Fruit fly (Drosophila melanogaster) whole organism, prepupa: Measurements from ENCODE around the gene Gnmt.

Experiments
- CG16779 ChIP-seq: fragments of 200-800 bp; sonication (Bioruptor generic); optimal IDR thresholded peaks from 3 replicates; lab custom pipeline; 2017; ENCODE audit warnings: missing biosample characterization, mild to moderate bottlenecking, missing genetic modification characterization
- CG4318 ChIP-seq: fragments of 200-800 bp; sonication (Bioruptor generic); optimal IDR thresholded peaks from 3 replicates; lab custom pipeline; 2017; ENCODE audit warnings: missing biosample characterization, mild to moderate bottlenecking, missing genetic modification characterization
- CG9139 ChIP-seq: fragments of 200-800 bp; sonication (Bioruptor generic); optimal IDR thresholded peaks from 3 replicates; lab custom pipeline; 2017; ENCODE audit warnings: missing biosample characterization, mild to moderate bottlenecking, missing genetic modification characterization
- Gug ChIP-seq: fragments of 200-800 bp; sonication (Bioruptor generic); IDR thresholded peaks from 2 replicates; pipeline ENCODE4 v1.3.6; 2022; ENCODE audit warnings: missing biosample characterization, missing genetic modification characterization
- achi ChIP-seq: fragments of 200-800 bp; sonication (Bioruptor generic); optimal IDR thresholded peaks from 3 replicates; lab custom pipeline; 2016; ENCODE audit warnings: missing biosample characterization, missing genetic modification characterization
- lz ChIP-seq: fragments of 200-800 bp; sonication (Bioruptor generic); optimal IDR thresholded peaks from 3 replicates; lab custom pipeline; 2016; ENCODE audit warnings: missing biosample characterization, missing genetic modification characterization
- net ChIP-seq: fragments of 200-800 bp; sonication (Bioruptor generic); optimal IDR thresholded peaks from 3 replicates; lab custom pipeline; 2016; ENCODE audit warnings: missing biosample characterization, missing genetic modification characterization

DNA sequence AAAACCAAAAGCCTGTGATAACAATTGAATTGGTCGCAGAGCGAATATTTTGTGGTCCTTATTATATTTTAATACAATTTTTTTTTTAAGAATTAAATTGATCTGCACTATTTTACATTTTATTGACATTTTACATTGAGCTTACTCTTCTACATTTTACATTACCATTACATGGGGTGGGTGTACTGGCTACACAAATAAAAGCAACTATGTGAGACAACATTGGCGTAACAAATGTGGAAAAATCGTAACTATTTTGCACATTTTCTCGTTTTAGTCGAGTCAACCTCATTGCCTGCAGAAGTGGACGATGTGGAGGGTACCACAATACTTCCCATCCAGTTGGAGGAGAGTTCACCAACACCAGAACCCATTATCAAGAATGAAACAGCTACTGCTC, 23.9 kb upstream of the Gnmt start:
- TF ChIP-seq Gug (GFP tag; lab: Robert Waterston, UW) (no peak), CG9139 (GFP tag; lab: Kevin White, UChicago) (no peak), CG4318 (GFP tag; lab: Kevin White, UChicago) (no peak), net (GFP tag; lab: Kevin White, UChicago) (no peak), CG16779 (tag; lab: Kevin White, UChicago) (no peak), lz (no peak), achi (GFP tag; lab: Kevin White, UChicago) (no peak)
